Fruit fly (Drosophila melanogaster) Kc167 (cell line): Measurements from ENCODE around the gene Shab.

Source experiments
- Myc ChIP-seq: fragments of >200 bp; optimal IDR thresholded peaks from 2 replicates; lab custom pipeline; 2017; ENCODE audit warnings: missing external identifiers
- Sin3A ChIP-seq: fragments of >200 bp; optimal IDR thresholded peaks from 2 replicates; lab custom pipeline; 2018; ENCODE audit warnings: missing external identifiers
- h ChIP-seq: fragments of >200 bp; optimal IDR thresholded peaks from 3 replicates; lab custom pipeline; 2018; ENCODE audit warnings: missing external identifiers
- insv ChIP-seq: fragments of >200 bp; optimal IDR thresholded peaks from 3 replicates; lab custom pipeline; 2018; ENCODE audit warnings: missing external identifiers
- psq ChIP-seq: fragments of >200 bp; optimal IDR thresholded peaks from 2 replicates; lab custom pipeline; 2017; ENCODE audit warnings: missing external identifiers
- ttk ChIP-seq: sonication (Bioruptor generic); optimal IDR thresholded peaks from 2 replicates; lab custom pipeline; 2017; ENCODE audit warnings: missing external identifiers

The Shab gene

DNA sequence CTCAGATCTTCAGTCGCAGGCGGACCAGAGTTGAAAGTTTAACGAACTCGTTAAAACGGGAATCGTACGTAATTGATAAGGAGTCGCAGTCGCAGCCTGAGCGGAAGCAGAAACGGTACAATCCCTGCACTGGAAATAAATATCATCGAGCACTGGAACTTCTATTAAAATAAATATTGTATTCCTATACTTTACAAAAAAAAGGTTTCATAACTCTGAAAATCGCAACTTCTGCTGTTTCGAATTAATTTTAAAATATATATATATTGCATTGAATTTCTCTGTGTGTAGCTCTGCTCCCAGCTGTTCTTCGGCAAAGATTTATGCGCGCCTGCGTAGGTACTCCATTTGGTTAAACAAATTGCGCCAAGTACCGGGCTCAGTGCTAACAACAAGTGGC lies 10.4 kb upstream of the Shab start:
- TF ChIP-seq Myc (lab: Kevin White, UChicago) (no peak), insv (lab: Kevin White, UChicago) (no peak), ttk (no peak), Sin3A (no peak), h (lab: Kevin White, UChicago) (no peak), psq (lab: Kevin White, UChicago) (no peak)

DNA sequence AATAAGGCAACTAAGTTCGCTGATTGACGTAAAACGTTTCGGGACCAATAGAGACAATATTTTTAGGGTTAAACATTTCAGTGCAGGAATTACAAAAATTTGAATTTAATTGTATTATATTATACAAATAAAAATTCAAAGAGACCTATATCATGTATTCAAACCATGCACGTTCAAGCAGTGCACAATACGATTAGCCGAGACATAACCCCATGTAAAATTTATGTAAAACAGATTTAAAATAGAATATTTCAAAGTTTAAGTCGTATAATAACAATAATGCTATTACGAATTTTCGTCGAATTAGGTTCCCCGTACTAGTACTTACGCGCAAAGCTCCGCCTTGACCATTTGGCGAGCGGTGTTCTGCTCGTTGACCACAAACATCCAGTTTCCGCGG lies 9.2 kb upstream of the Shab start:
- no peak for TF ChIP-seq psq (lab: Kevin White, UChicago)

DNA sequence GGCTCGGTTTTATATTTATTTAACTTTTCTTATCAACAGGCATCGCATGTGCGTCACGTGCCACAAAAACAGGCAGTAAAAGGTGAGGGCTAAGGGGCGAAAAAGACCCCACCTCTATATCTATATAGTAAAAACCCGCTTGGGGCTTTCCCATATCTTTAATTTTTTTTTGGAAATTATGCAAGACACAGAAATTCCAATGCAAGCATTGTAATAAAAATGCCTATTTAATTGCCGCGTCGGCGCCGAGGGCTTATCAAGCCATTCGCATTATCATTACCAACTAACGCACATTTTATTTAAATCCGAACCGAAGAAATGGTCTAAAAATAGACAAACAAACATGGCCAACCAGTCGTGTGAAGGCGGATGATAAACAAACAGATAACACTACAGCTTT lies 7.4 kb upstream of the Shab start:
- no peak for TF ChIP-seq Myc (lab: Kevin White, UChicago)
- TF ChIP-seq h (lab: Kevin White, UChicago): no peak
- no peak for TF ChIP-seq insv (lab: Kevin White, UChicago)
- TF ChIP-seq psq (lab: Kevin White, UChicago): no peak
- no peak for TF ChIP-seq Sin3A
- TF ChIP-seq ttk: no peak

DNA sequence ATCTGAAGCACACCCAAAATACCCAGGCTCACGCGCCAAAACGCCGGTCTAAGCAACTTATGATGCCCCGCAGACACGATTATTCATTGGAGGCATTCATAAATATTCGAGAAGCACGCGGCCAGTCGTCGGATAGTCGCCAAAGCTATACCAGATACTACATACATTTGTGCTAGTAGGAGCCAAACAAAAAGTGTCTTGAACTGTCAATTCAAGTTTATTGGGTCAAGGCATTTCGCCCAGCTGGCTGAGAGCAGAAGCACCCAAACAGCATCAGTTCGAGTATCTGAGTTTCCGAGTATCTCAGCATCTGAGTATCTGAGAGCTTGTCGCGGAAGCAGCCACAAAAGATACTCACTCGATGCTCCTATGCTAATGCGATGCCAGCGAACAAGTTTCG lies 6.7 kb upstream of the Shab start:
- no peak for TF ChIP-seq Sin3A
- TF ChIP-seq Myc (lab: Kevin White, UChicago): no peak
- no peak for TF ChIP-seq psq (lab: Kevin White, UChicago)
- no peak for TF ChIP-seq h (lab: Kevin White, UChicago)
- no peak for TF ChIP-seq insv (lab: Kevin White, UChicago)
- no peak for TF ChIP-seq ttk

DNA sequence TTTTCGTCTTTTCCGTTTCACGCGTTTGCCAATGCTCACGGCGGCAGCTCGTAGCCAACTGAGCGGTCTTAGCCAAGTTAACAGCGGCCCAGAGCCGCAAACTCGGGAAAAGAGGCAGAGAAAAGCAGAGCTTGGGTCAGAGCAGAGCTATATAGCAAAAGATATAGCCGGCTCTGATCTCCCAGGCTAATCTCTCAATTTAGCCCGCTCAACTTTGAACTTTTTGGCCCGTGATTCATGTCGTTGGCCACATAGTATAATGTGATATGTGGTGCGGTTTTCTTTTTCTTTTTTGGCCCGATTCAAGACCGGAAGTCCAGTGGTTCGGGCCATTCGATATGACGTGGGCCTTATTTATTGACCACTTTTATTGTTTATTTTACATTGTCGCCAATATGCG lies 2.7 kb upstream of the Shab start, which contains the start of gene spz5:
Gene spz5 (minus strand): TSS at position 62 of the 400 bp plus-strand sequence.
- no peak for TF ChIP-seq psq (lab: Kevin White, UChicago)
- TF ChIP-seq Sin3A: no peak
- no peak for TF ChIP-seq insv (lab: Kevin White, UChicago)
- TF ChIP-seq ttk: no peak
- TF ChIP-seq Myc (lab: Kevin White, UChicago): no peak
- no peak for TF ChIP-seq h (lab: Kevin White, UChicago)

DNA sequence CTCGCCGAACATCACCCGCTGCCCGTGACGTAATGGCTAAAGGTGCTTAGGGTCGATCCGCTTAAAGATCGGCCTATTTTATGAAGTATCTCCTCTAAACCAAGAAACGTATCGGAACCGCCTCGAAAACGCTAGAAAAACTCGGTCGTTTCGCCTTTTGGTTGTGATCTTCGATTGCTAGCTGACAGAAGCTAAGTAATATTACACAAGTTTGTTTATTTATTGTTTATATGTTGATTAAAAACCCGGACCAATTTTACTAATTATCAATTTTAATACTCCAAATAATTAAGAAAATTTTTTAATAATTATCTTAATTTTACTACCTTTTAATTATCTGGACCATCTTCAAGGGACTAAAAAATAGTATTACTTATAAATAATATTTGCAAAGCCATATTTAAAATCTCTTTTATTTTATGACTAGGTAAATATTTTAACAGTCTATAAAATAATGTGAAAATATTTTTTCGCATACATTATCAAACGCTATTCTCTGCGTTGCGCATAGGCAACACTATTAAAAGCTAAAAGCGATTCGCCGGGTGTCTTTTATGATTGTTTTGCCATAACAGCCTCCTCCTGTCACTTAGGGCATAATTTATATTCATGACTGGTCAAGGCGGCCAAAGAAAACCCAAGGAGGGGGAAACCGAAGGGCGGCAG lies 838 bp upstream of the Shab start:
- TF ChIP-seq ttk: no peak
- no peak for TF ChIP-seq h (lab: Kevin White, UChicago)
- no peak for TF ChIP-seq Myc (lab: Kevin White, UChicago)
- no peak for TF ChIP-seq Sin3A
- TF ChIP-seq insv (lab: Kevin White, UChicago): no peak
- no peak for TF ChIP-seq psq (lab: Kevin White, UChicago)

DNA sequence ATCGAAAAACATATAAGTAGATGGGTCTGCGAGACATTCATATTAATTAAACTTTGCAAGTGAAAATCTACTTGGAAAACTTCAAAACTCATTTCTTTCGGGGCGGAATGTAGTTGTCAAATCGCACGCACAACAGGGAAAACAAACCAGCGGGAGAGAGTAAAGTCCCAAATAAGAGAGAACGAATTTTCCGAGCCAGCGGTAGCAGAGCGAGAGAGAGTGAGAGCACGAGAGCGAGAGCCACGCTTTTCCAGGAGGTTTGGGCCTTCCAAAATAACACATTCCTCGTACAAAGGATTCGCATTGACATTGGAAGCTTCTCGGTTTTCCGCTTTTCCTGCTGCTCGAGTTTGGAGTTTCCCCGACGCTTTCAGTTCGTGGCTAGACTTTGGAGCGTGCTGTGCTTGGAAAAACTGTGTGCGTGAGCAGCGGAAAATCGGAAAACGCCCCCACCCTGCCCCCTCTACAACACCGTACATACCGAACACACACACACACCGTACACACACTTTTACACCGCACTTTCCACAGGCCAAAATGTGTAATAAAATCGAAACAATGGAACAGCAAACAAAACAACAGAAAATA lies 1.6 kb downstream of the Shab start:
- TF ChIP-seq h (lab: Kevin White, UChicago) (no peak), ttk (no peak), psq (lab: Kevin White, UChicago) (no peak), Myc (lab: Kevin White, UChicago) (no peak), Sin3A (no peak), insv (lab: Kevin White, UChicago) (no peak)

DNA sequence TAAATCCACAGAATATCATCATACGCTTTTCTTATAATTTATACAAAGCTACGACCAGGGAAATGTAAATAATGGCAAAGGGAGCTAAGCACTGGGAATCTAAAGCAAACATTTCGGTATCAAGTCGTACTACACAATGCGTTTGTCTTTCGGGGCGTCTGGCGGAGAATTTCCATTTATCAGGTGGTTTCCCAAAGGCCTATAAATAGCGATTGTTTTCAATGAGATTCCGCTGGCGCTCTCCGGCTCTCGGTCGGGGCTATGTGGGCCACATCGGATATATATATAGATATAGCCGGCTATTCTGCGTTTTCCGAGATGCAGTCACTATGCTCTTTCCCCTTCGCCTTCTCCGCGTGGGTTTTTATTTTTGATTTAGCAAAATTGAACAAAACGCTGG lies 11.6 kb downstream of the Shab start:
- no peak for TF ChIP-seq ttk
- TF ChIP-seq insv (lab: Kevin White, UChicago): no peak
- no peak for TF ChIP-seq h (lab: Kevin White, UChicago)
- no peak for TF ChIP-seq psq (lab: Kevin White, UChicago)
- no peak for TF ChIP-seq Myc (lab: Kevin White, UChicago)
- no peak for TF ChIP-seq Sin3A

DNA sequence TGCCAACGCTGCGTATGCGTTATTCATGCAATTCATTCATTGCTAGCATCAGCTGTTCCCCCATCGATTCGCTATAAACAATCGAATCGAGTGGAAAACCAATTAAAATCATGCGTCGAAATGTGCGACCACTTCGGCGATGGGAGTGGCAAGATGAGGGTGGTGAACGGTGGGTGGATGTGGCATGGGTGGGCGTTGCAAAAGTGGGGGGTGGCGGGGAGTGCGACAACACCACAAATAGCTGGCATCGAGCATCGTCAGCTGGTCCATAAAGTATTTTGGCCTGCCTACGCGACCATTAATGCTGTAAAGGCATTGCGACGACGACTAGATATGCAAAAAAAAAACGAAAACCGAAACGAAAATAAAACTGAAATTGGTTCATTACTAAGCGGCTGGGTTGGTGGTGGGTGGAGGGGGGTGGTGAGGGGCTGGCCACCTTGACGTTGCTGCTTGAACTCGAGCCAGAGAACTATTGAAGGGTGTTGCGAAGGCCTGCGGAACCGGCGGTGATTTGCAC lies 14.8 kb downstream of the Shab start:
- TF ChIP-seq insv (lab: Kevin White, UChicago) (no peak), ttk (no peak), Myc (lab: Kevin White, UChicago) (no peak), Sin3A (no peak), psq (lab: Kevin White, UChicago) (no peak), h (lab: Kevin White, UChicago) (no peak)

DNA sequence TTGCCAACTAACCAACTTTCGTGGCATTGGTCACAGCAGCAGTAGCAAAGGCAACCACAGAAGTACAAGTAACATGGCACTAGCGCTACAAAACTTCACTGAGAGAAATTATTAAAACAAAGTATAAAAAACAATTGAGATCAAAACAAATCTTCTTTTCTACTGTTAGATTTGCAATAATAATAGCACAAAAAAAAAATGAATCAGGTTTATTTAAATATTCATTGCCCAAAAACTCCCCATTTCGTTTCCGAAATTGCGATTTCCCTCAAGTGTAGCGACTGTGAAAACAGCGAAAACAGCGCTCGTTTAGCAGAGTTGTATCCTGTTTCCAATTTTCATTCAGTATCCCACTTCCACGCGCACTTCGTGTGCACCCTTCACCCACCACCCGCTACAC lies 18.5 kb downstream of the Shab start:
- TF ChIP-seq Myc (lab: Kevin White, UChicago): no peak
- TF ChIP-seq Sin3A: no peak
- TF ChIP-seq ttk: no peak
- no peak for TF ChIP-seq h (lab: Kevin White, UChicago)
- no peak for TF ChIP-seq insv (lab: Kevin White, UChicago)

DNA sequence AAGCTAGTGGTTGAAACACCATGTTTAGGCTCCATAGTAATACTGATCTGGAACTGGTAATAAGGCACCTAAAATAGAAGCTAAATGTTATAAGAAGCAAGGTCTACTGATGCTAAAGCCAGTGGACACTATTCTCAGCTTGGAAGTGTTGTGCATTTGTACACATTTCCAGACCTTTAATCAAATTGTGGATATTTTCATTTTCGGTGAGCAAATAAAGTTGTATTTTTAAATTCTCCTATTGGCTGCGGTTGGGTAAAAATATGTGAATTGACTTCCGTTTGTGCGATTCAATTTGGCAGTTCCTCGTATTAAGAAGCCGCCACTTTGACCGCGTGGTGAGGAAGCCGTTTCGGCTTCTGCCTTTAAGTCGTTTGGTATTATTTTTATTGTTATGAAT lies 21.7 kb downstream of the Shab start, which contains the start of gene CG9970:
Gene CG9970 (minus strand): TSS at position 101 of the 400 bp plus-strand sequence.
- TF ChIP-seq ttk: no peak
- no peak for TF ChIP-seq insv (lab: Kevin White, UChicago)
- no peak for TF ChIP-seq psq (lab: Kevin White, UChicago)
- no peak for TF ChIP-seq Sin3A
- TF ChIP-seq Myc (lab: Kevin White, UChicago): no peak
- no peak for TF ChIP-seq h (lab: Kevin White, UChicago)

DNA sequence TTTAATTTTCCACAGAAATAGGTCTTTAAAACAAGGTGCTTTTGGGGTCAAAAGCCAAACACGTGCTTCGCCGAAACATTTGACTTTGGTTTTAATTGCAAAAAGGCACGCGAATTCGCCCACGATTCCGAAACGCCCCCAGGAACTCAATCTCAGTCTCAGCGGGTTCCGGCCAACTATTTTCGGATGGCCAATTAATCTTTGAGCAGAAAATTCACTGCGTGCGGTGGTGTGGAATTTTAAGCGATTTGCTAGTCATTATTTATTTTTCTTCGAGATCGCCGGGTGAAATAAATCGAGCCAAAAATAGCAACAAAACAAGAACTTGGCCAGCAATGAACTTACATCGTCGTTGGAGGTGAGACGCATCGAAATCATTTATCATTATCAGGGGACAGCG lies 23.8 kb downstream of the Shab start:
- TF ChIP-seq insv (lab: Kevin White, UChicago): no peak
- TF ChIP-seq Sin3A: no peak
- TF ChIP-seq ttk: no peak
- TF ChIP-seq h (lab: Kevin White, UChicago): no peak
- no peak for TF ChIP-seq psq (lab: Kevin White, UChicago)
- TF ChIP-seq Myc (lab: Kevin White, UChicago): no peak
